Fruit fly (Drosophila melanogaster) whole organism, embryonic: ENCODE results near the gene CG18269.
A peak's percentile ranks its signal among the peaks of the same experiment; 100 is the strongest.

Experiments used
- Abd-B ChIP-seq: fragments of 200-800 bp; sonication (Bioruptor generic); optimal IDR thresholded peaks from 2 replicates; lab custom pipeline; 2018; ENCODE audit warnings: missing biosample characterization, mild to moderate bottlenecking, missing genetic modification characterization, moderate library complexity
- Atf-2 ChIP-seq: fragments of 200-800 bp; sonication (Bioruptor generic); optimal IDR thresholded peaks from 2 replicates; lab custom pipeline; 2016; ENCODE audit warnings: missing biosample characterization, missing genetic modification characterization
- B-H1 ChIP-seq: fragments of 200-800 bp; sonication (Bioruptor generic); IDR thresholded peaks from 3 replicates; pipeline ENCODE4 v1.3.6; 2022; ENCODE audit warnings: missing biosample characterization, missing genetic modification characterization
- CG10321 ChIP-seq: fragments of 200-800 bp; sonication (Bioruptor generic); IDR thresholded peaks from 2 replicates; pipeline ENCODE4 v1.3.6; 2022; ENCODE audit warnings: missing biosample characterization, missing genetic modification characterization
- CG10543 ChIP-seq: fragments of 200-800 bp; sonication (Bioruptor generic); optimal IDR thresholded peaks from 3 replicates; lab custom pipeline; 2017; ENCODE audit warnings: missing biosample characterization, mild to moderate bottlenecking, missing genetic modification characterization, moderate library complexity
- CG10959 ChIP-seq: fragments of 200-800 bp; sonication (Bioruptor generic); IDR thresholded peaks from 2 replicates; pipeline ENCODE4 v1.3.6; 2022; ENCODE audit warnings: missing biosample characterization, missing genetic modification characterization
- CG11247 ChIP-seq: fragments of 200-800 bp; sonication (Bioruptor generic); IDR thresholded peaks from 2 replicates; pipeline ENCODE4 v1.3.6; 2022; ENCODE audit warnings: missing biosample characterization, missing genetic modification characterization
- CG12391 ChIP-seq: fragments of 200-800 bp; sonication (Bioruptor generic); optimal IDR thresholded peaks from 3 replicates; lab custom pipeline; 2018; ENCODE audit warnings: missing biosample characterization, mild to moderate bottlenecking, missing genetic modification characterization, moderate library complexity
- CG12769 ChIP-seq: fragments of 200-800 bp; sonication (Bioruptor generic); optimal IDR thresholded peaks from 2 replicates; lab custom pipeline; 2019; ENCODE audit warnings: missing biosample characterization, mild to moderate bottlenecking, missing genetic modification characterization, moderate library complexity
- CG13296 ChIP-seq: fragments of 200-800 bp; sonication (Bioruptor generic); optimal IDR thresholded peaks from 3 replicates; lab custom pipeline; 2018; ENCODE audit warnings: missing biosample characterization, mild to moderate bottlenecking, missing genetic modification characterization
- CG15479 ChIP-seq: fragments of 200-800 bp; sonication (Bioruptor generic); optimal IDR thresholded peaks from 3 replicates; lab custom pipeline; 2019; ENCODE audit warnings: missing biosample characterization, mild to moderate bottlenecking, missing genetic modification characterization, moderate library complexity
- CG17186 ChIP-seq: fragments of 200-800 bp; sonication (Bioruptor generic); optimal IDR thresholded peaks from 3 replicates; lab custom pipeline; 2017; ENCODE audit warnings: missing biosample characterization, missing genetic modification reagents, missing genetic modification characterization
- CG17359 ChIP-seq: fragments of 200-800 bp; sonication (Bioruptor generic); optimal IDR thresholded peaks from 3 replicates; lab custom pipeline; 2018; ENCODE audit warnings: missing biosample characterization, mild to moderate bottlenecking, missing genetic modification characterization, moderate library complexity
- CG2120 ChIP-seq: fragments of 200-800 bp; sonication (Bioruptor generic); optimal IDR thresholded peaks from 3 replicates; lab custom pipeline; 2016; ENCODE audit warnings: missing biosample characterization, missing genetic modification characterization
- CG2678 ChIP-seq: fragments of 200-800 bp; sonication (Bioruptor generic); optimal IDR thresholded peaks from 3 replicates; lab custom pipeline; 2019; ENCODE audit warnings: missing biosample characterization, mild to moderate bottlenecking, missing genetic modification characterization, moderate library complexity
- CG3281 ChIP-seq: fragments of 200-800 bp; sonication (Bioruptor generic); optimal IDR thresholded peaks from 3 replicates; lab custom pipeline; 2017; ENCODE audit warnings: missing biosample characterization, mild to moderate bottlenecking, missing genetic modification characterization
- CG6254 ChIP-seq: fragments of 200-800 bp; sonication (Bioruptor generic); optimal IDR thresholded peaks from 3 replicates; lab custom pipeline; 2017; ENCODE audit warnings: mild to moderate bottlenecking, missing biosample characterization, missing genetic modification reagents, missing genetic modification characterization
- CG6813 ChIP-seq: fragments of 200-800 bp; sonication (Bioruptor generic); optimal IDR thresholded peaks from 2 replicates; lab custom pipeline; 2017; ENCODE audit warnings: missing biosample characterization, missing genetic modification characterization, mild to moderate bottlenecking, moderate library complexity, missing genetic modification reagents
- CG7745 ChIP-seq: fragments of 200-800 bp; sonication (Bioruptor generic); optimal IDR thresholded peaks from 2 replicates; lab custom pipeline; 2018; ENCODE audit warnings: missing biosample characterization, mild to moderate bottlenecking, missing genetic modification characterization, moderate library complexity
- CG7786 ChIP-seq: fragments of 200-800 bp; sonication (Bioruptor generic); optimal IDR thresholded peaks from 2 replicates; lab custom pipeline; 2016; ENCODE audit warnings: missing biosample characterization, missing genetic modification characterization
- CG8359 ChIP-seq: fragments of 200-800 bp; sonication (Bioruptor generic); optimal IDR thresholded peaks from 2 replicates; lab custom pipeline; 2017; ENCODE audit warnings: missing biosample characterization, mild to moderate bottlenecking, missing genetic modification characterization, borderline replicate concordance
- CG9727 ChIP-seq: fragments of 200-800 bp; sonication (Bioruptor generic); optimal IDR thresholded peaks from 3 replicates; lab custom pipeline; 2017; ENCODE audit warnings: missing biosample characterization, mild to moderate bottlenecking, missing genetic modification characterization
- Dll ChIP-seq: fragments of 200-800 bp; sonication (Bioruptor generic); IDR thresholded peaks from 4 replicates; pipeline ENCODE4 v1.3.6; 2022; ENCODE audit warnings: missing biosample characterization, missing genetic modification characterization; ENCODE audit not compliant: partially characterized antibody
- Doc3 ChIP-seq: fragments of 200-800 bp; sonication (Bioruptor generic); IDR thresholded peaks from 3 replicates; pipeline ENCODE4 v1.3.6; 2022; ENCODE audit warnings: missing biosample characterization, missing genetic modification characterization; ENCODE audit not compliant: partially characterized antibody
- Dref ChIP-seq: fragments of 200-800 bp; sonication (Bioruptor generic); IDR thresholded peaks from 2 replicates; pipeline ENCODE4 v1.3.6; 2022; ENCODE audit warnings: missing biosample characterization, missing genetic modification characterization
- Elba2 ChIP-seq: fragments of 200-800 bp; sonication (Bioruptor generic); optimal IDR thresholded peaks from 3 replicates; lab custom pipeline; 2016; ENCODE audit warnings: missing biosample characterization, missing genetic modification characterization
- GATAe ChIP-seq: fragments of 200-800 bp; sonication (Bioruptor generic); conservative IDR thresholded peaks from 2 replicates; pipeline ENCODE4 v1.3.6; 2022; ENCODE audit warnings: missing biosample characterization, missing genetic modification characterization
- HLH54F ChIP-seq: fragments of 200-800 bp; sonication (Bioruptor generic); optimal IDR thresholded peaks from 3 replicates; lab custom pipeline; 2016; ENCODE audit warnings: missing biosample characterization, missing genetic modification characterization
- Hmr ChIP-seq: fragments of 200-800 bp; sonication (Bioruptor generic); optimal IDR thresholded peaks from 3 replicates; lab custom pipeline; 2017; ENCODE audit warnings: mild to moderate bottlenecking, missing biosample characterization, missing genetic modification reagents, missing genetic modification characterization
- Hr78 ChIP-seq, 2 experiments: fragments of 200-800 bp in 1 of 2; fragments of >200 bp in 1 of 2; sonication (Bioruptor generic) in 1 of 2; optimal IDR thresholded peaks; 2 replicates each; lab custom pipeline; 2017 to 2019; ENCODE audit warnings: missing biosample characterization in 2 of 2, missing genetic modification characterization in 2 of 2, mild to moderate bottlenecking in 1 of 2, moderate library complexity in 1 of 2
- Hsf ChIP-seq: fragments of 200-800 bp; sonication (Bioruptor generic); optimal IDR thresholded peaks from 3 replicates; lab custom pipeline; 2016; ENCODE audit warnings: missing biosample characterization, missing genetic modification characterization
- Lim3 ChIP-seq: fragments of 200-800 bp; sonication (Bioruptor generic); IDR thresholded peaks from 2 replicates; pipeline ENCODE4 v1.3.6; 2022; ENCODE audit warnings: missing biosample characterization, missing genetic modification characterization
- Meics ChIP-seq: fragments of 200-800 bp; sonication (Bioruptor generic); optimal IDR thresholded peaks from 2 replicates; lab custom pipeline; 2017; ENCODE audit warnings: missing biosample characterization, mild to moderate bottlenecking, missing genetic modification characterization
- NK7.1 ChIP-seq: fragments of 200-800 bp; sonication (Bioruptor generic); optimal IDR thresholded peaks from 3 replicates; lab custom pipeline; 2016; ENCODE audit warnings: missing biosample characterization, missing genetic modification characterization
- Oli ChIP-seq: fragments of 200-800 bp; sonication (Bioruptor generic); optimal IDR thresholded peaks from 2 replicates; lab custom pipeline; 2018; ENCODE audit warnings: missing biosample characterization, mild to moderate bottlenecking, missing genetic modification characterization, moderate library complexity
- Sox100B ChIP-seq: fragments of 200-800 bp; sonication (Bioruptor generic); optimal IDR thresholded peaks from 3 replicates; lab custom pipeline; 2018; ENCODE audit warnings: missing biosample characterization, mild to moderate bottlenecking, missing genetic modification characterization
- Stat92E ChIP-seq, 3 experiments: fragments of >200 bp in 2 of 3; fragments of 200-800 bp in 1 of 3; sonication (Bioruptor generic) in 1 of 3; optimal IDR thresholded peaks; 2 replicates each; lab custom pipeline; 2017 to 2019; ENCODE audit warnings: missing biosample characterization in 3 of 3, missing genetic modification characterization in 3 of 3, mild to moderate bottlenecking in 1 of 3, moderate library complexity in 1 of 3
- Xbp1 ChIP-seq: fragments of 200-800 bp; sonication (Bioruptor generic); optimal IDR thresholded peaks from 3 replicates; lab custom pipeline; 2016; ENCODE audit warnings: missing biosample characterization, mild to moderate bottlenecking, missing genetic modification characterization
- abd-A ChIP-seq: fragments of 200-800 bp; sonication (Bioruptor generic); optimal IDR thresholded peaks from 3 replicates; lab custom pipeline; 2019; ENCODE audit warnings: missing biosample characterization, mild to moderate bottlenecking, missing genetic modification characterization, moderate library complexity
- ara ChIP-seq: fragments of 200-800 bp; sonication (Bioruptor generic); IDR thresholded peaks from 2 replicates; pipeline ENCODE4 v1.3.6; 2022; ENCODE audit warnings: missing biosample characterization, missing genetic modification characterization
- bowl ChIP-seq: fragments of 200-800 bp; sonication (Bioruptor generic); IDR thresholded peaks from 2 replicates; pipeline ENCODE4 v1.3.6; 2022; ENCODE audit warnings: missing biosample characterization, missing genetic modification characterization
- caup ChIP-seq: fragments of 200-800 bp; sonication (Bioruptor generic); optimal IDR thresholded peaks from 3 replicates; lab custom pipeline; 2017; ENCODE audit warnings: missing biosample characterization, mild to moderate bottlenecking, missing genetic modification characterization, moderate library complexity; ENCODE audit not compliant: severe bottlenecking
- crol ChIP-seq: fragments of 200-800 bp; sonication (Bioruptor generic); IDR thresholded peaks from 2 replicates; pipeline ENCODE4 v1.3.6; 2022; ENCODE audit warnings: missing biosample characterization, missing genetic modification characterization
- crp ChIP-seq, 2 experiments: fragments of 200-800 bp; sonication (Bioruptor generic); optimal IDR thresholded peaks; 2 replicates in 1 of 2; 3 replicates in 1 of 2; lab custom pipeline; 2017; ENCODE audit warnings: missing biosample characterization in 2 of 2, missing genetic modification characterization in 2 of 2, mild to moderate bottlenecking in 1 of 2, moderate library complexity in 1 of 2
- ftz-f1 ChIP-seq: fragments of 200-800 bp; sonication (Bioruptor generic); optimal IDR thresholded peaks from 2 replicates; lab custom pipeline; 2016; ENCODE audit warnings: missing biosample characterization, missing genetic modification characterization
- otp ChIP-seq: fragments of 200-800 bp; sonication (Bioruptor generic); IDR thresholded peaks from 3 replicates; pipeline ENCODE4, ENCODE4 v1.3.6; 2022; ENCODE audit warnings: missing biosample characterization, missing genetic modification characterization
- row ChIP-seq: fragments of 200-800 bp; sonication (Bioruptor generic); IDR thresholded peaks from 3 replicates; pipeline ENCODE4 v1.3.6; 2022; ENCODE audit warnings: missing biosample characterization, missing genetic modification characterization
- sima ChIP-seq: fragments of 200-800 bp; sonication (Bioruptor generic); optimal IDR thresholded peaks from 2 replicates; lab custom pipeline; 2016; ENCODE audit warnings: missing biosample characterization, missing genetic modification characterization
- ttk ChIP-seq: fragments of 200-800 bp; sonication (Bioruptor generic); IDR thresholded peaks from 2 replicates; pipeline ENCODE4 v2.1.2; 2022; ENCODE audit warnings: missing biosample characterization, missing genetic modification characterization
- zfh1 ChIP-seq: fragments of 200-800 bp; sonication (Bioruptor generic); IDR thresholded peaks from 3 replicates; pipeline ENCODE4 v1.3.6; 2022; ENCODE audit warnings: missing biosample characterization, missing genetic modification characterization
- zfh2 ChIP-seq: fragments of 200-800 bp; sonication (Bioruptor generic); optimal IDR thresholded peaks from 2 replicates; lab custom pipeline; 2016; ENCODE audit warnings: missing biosample characterization, missing genetic modification characterization

Gene CG18269

DNA sequence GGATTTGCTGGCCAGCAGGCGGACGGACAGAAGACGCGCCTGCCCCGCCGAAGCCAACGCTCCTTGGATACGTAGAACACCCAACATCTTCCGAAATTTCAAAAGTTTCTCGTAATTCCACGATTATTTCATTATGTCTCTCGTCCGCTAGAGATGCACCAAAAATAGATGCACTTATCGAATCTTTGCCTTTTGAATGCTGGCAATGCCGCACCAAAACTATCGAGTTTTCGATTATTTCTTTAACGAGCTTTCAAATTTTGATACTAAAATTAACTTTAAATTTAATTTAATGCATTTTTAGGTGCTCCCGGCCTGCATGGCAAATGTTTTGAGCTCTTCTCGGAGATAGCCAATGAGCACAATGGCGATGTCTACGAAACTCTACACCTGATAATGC, 19.6 kb upstream of the CG18269 start, which contains the start of gene Coq6 (continued):
- TF ChIP-seq CG15479 (GFP tag; lab: Kevin White, UChicago) (no peak), B-H1 (no peak), ttk (GFP tag; lab: Robert Waterston, UW) (no peak), Doc3 (GFP tag; lab: Robert Waterston, UW) (peak; percentile 65), HLH54F (GFP tag; lab: Kevin White, UChicago) (no peak), Dll (GFP tag; lab: Robert Waterston, UW) (peak; percentile 70), crp (GFP tag; optimal IDR thresholded peaks at IDR 0.05; lab: Kevin White, UChicago) (peak in 1 of 2 experiments; percentile 11), CG11247 (GFP tag; lab: Robert Waterston, UW) (no peak), CG7786 (GFP tag; lab: Kevin White, UChicago) (no peak), CG6254 (no peak), Hr78 (GFP tag; optimal IDR thresholded peaks at IDR 0.05; lab: Kevin White, UChicago) (no peak), CG6813 (GFP tag; lab: Kevin White, UChicago) (no peak), bowl (GFP tag; lab: Robert Waterston, UW) (no peak), CG10959 (no peak), CG3281 (no peak), crol (no peak), Hsf (GFP tag; lab: Kevin White, UChicago) (no peak), otp (no peak), CG12769 (no peak), ftz-f1 (GFP tag; lab: Kevin White, UChicago) (no peak), GATAe (GFP tag; lab: Robert Waterston, UW) (no peak), Xbp1 (GFP tag; lab: Kevin White, UChicago) (no peak), CG13296 (GFP tag; lab: Kevin White, UChicago) (no peak), abd-A (no peak), CG12391 (tag; lab: Kevin White, UChicago) (no peak), zfh2 (GFP tag; lab: Kevin White, UChicago) (no peak), Oli (tag; lab: Kevin White, UChicago) (no peak), CG9727 (no peak), Elba2 (GFP tag; lab: Kevin White, UChicago) (no peak), sima (no peak), Abd-B (GFP tag; lab: Kevin White, UChicago) (peak; percentile 13), CG10543 (GFP tag; lab: Kevin White, UChicago) (no peak), zfh1 (GFP tag; lab: Robert Waterston, UW) (no peak), Lim3 (no peak), Sox100B (GFP tag; lab: Kevin White, UChicago) (no peak), CG8359 (GFP tag; lab: Kevin White, UChicago) (no peak), caup (GFP tag; lab: Kevin White, UChicago) (no peak), CG7745 (tag; lab: Kevin White, UChicago) (no peak), Dref (GFP tag; lab: Robert Waterston, UW) (peak; percentile 74), Meics (no peak), CG17359 (tag; lab: Kevin White, UChicago) (no peak), CG17186 (GFP tag; lab: Kevin White, UChicago) (no peak), row (GFP tag; lab: Robert Waterston, UW) (no peak), Atf-2 (GFP tag; lab: Kevin White, UChicago) (no peak), NK7.1 (no peak), Stat92E (GFP tag; optimal IDR thresholded peaks at IDR 0.05; lab: Kevin White, UChicago) (no peak), ara (no peak), Hmr (no peak), CG2120 (GFP tag; lab: Kevin White, UChicago) (no peak), CG10321 (GFP tag; lab: Robert Waterston, UW) (no peak), CG2678 (tag; lab: Kevin White, UChicago) (no peak)
